Worm (Caenorhabditis elegans) whole organism, L4/young adult: ENCODE measurements around the gene abu-2.

Experiments
- W03F9.2 ChIP-seq: fragments of 150-350 bp; optimal IDR thresholded peaks from 2 replicates; lab custom pipeline; 2014; ENCODE audit warnings: missing biosample characterization, missing genetic modification characterization
- him-1 ChIP-seq: sonication (generic microtip); optimal IDR thresholded peaks from 2 replicates; lab custom pipeline; 2016; ENCODE audit warnings: missing genotype, missing genetic modification reagents, missing genetic modification characterization, missing compliant biosample characterization

DNA sequence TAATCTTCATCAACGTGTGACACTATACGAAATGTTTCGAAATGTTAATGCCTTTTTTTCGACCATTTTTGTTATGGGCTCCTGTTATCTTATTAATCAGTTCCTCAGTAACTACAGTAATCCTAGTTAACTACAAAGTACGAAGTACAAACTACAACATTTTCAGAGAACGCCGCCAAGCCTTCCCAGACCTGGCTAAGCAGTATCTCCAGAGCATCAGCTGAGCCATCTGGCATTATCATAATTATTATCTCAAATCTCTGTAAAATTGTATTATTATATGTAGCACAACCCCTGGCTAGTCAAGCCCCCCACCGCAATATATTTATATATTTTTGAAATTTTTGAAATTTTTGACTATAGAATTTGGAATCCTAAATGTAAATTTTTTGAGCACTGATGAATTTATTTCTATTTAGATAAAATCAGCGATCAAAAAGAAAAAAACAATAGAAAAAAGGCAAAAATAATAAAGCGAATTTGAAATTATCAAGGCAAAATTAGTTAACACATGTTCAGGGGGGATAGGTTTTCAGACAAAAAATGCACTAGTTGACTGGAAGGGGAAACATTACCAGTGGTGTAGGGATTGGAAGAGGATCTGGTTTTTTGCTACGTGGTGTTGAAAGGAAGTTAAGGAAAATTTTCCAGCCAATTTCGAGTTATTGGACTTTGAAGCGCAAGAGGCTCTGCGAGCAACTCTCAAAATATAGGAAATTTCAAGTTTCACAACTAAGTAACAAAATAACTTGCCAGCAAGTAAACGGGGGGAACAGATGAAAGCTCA is 41.6 kb upstream of the abu-2 start:
- no peak for TF ChIP-seq him-1 (tag; lab: Kevin White, UChicago)
- TF ChIP-seq W03F9.2 = no peak
